Worm (Caenorhabditis elegans): Measurements from ENCODE around the gene arg-1.

arg-1 gene

ce11 chrX:1837703-1838102 is 51.0 kb downstream of the arg-1 start (continued):
- peak; percentile 40 for TF ChIP-seq hrde-1 (tag; optimal IDR thresholded peaks at IDR 0.05; ENCODE audit: borderline replicate concordance)
- TF ChIP-seq attf-5 (GFP tag; optimal IDR thresholded peaks at IDR 0.05): peak; percentile 71
- peak; percentile 23 for TF ChIP-seq F22D6.2 (tag; optimal IDR thresholded peaks at IDR 0.05)
- peak; percentile 31 for TF ChIP-seq F49E8.2 (tag; optimal IDR thresholded peaks at IDR 0.05; ENCODE audit: insufficient read depth)
- no peak for TF ChIP-seq ztf-22 (GFP tag; optimal IDR thresholded peaks at IDR 0.05)
- TF ChIP-seq Y53G8AR.9 (GFP tag; conservative IDR thresholded peaks at IDR 0.05): peak; percentile 28; the same call in 1 of the 2 replicates
- TF ChIP-seq egl-44 (GFP tag; IDR thresholded peaks at IDR 0.05): peak; percentile 71; the same call in 1 of the 2 replicates
- peak; percentile 73 for TF ChIP-seq dox-1 (GFP tag; IDR thresholded peaks at IDR 0.05)
- TF ChIP-seq rec-8 (tag; optimal IDR thresholded peaks at IDR 0.05): peak; percentile 50 to 88
- TF ChIP-seq ceh-58 (GFP tag; IDR thresholded peaks at IDR 0.05): no peak
- TF ChIP-seq pha-4 (tag; optimal IDR thresholded peaks at IDR 0.05): no peak
- 0 out of 2 replicates have a peak, but pooled peaks have one; percentile 33 for TF ChIP-seq lir-1 (GFP tag; conservative IDR thresholded peaks at IDR 0.05)
- peak; percentile 83 for TF ChIP-seq zim-3 (tag; optimal IDR thresholded peaks at IDR 0.05)
- peak; percentile 44 for TF ChIP-seq athp-1 (tag; optimal IDR thresholded peaks at IDR 0.05)
- TF ChIP-seq unc-130 (GFP tag; optimal IDR thresholded peaks at IDR 0.05): peak; percentile 45
- TF ChIP-seq madf-3 (GFP tag; IDR thresholded peaks at IDR 0.05): no peak
- TF ChIP-seq F33H1.4 (GFP tag; IDR thresholded peaks at IDR 0.05): no peak
- TF ChIP-seq lin-26 (GFP tag; IDR thresholded peaks at IDR 0.05): peak; percentile 84
